Fruit fly (Drosophila melanogaster): ENCODE results near the gene CG42688.

Gene CG42688

DNA sequence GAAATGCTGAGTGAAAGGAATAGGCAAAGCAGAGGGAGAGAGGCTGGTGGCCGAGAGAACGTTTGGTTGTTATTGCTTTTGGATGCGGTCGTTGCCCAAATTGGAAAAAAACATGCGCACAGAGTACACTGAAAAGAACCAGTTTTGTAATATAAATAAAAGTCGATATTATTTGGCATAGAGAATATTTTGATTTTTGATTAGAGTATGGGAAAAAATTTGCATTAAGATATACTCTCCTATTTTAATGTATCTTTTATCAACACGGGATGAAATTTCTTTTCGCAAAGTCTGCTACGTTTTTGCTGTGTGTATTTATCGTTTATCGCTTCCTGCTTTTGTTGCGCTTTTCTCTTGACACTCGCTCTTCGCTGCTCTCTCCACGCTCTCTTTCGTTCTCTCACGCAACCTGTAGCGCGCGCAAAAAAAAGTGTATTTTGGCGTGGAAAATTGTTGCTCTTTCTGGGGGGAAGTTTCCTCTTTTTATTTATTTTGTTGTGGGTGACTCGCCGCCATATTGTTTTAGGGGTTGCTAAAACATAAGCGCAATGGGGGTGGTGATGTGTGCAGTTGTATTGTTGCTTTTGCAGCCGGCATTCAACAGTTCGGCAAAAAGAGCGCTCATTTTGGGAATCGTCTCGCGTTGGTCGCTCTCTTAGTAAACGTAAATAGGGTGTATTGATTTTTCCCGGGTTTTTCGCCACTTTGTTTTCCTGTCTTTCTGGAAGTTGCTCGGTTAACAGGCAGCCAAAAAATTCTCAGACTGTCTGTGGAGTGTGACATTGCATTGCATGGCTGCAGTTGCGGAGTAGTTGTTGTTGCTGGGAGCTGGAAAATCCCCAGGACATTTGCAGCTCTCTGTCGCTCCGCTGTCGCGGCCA, 17.4 kb downstream of the CG42688 start (continued):
- TF ChIP-seq toy (GFP tag; IDR thresholded peaks at IDR 0.05): peak; percentile 90
- peak; percentile 97 for TF ChIP-seq Hmr (GFP tag; optimal IDR thresholded peaks at IDR 0.05)
- peak; percentile 82 for TF ChIP-seq Myb (GFP tag; optimal IDR thresholded peaks at IDR 0.05)
- TF ChIP-seq CG11398 (GFP tag; optimal IDR thresholded peaks at IDR 0.05): peak; percentile 80
- TF ChIP-seq CG11723 (GFP tag; optimal IDR thresholded peaks at IDR 0.05): peak; percentile 91
- TF ChIP-seq CG11247 (GFP tag; IDR thresholded peaks at IDR 0.05): peak; percentile 93
- peak; percentile 96 for TF ChIP-seq bcd (GFP tag; optimal IDR thresholded peaks at IDR 0.05)
- TF ChIP-seq CG34422 (GFP tag; IDR thresholded peaks at IDR 0.05): peak; percentile 99
- no peak for TF ChIP-seq CG14860 (GFP tag; IDR thresholded peaks at IDR 0.05; ENCODE audit: partially characterized antibody)
- peak; percentile 91 for TF ChIP-seq CG10959 (GFP tag; IDR thresholded peaks at IDR 0.05)
- TF ChIP-seq schlank (tag; optimal IDR thresholded peaks at IDR 0.05): peak; percentile 83
- peak; percentile 96 for TF ChIP-seq gsb (GFP tag; IDR thresholded peaks at IDR 0.05)
- TF ChIP-seq CG8765 (GFP tag; IDR thresholded peaks at IDR 0.05): peak; percentile 92
- peak; percentile 95 for TF ChIP-seq trem (tag; optimal IDR thresholded peaks at IDR 0.05)
- TF ChIP-seq HHEX (GFP tag; optimal IDR thresholded peaks at IDR 0.05): peak; percentile 97
- peak; percentile 97 for TF ChIP-seq Ets65A (GFP tag)
- peak; percentile 82 for TF ChIP-seq CG15073 (GFP tag; optimal IDR thresholded peaks at IDR 0.05)
- peak; percentile 93 for TF ChIP-seq CG17612 (GFP tag; IDR thresholded peaks at IDR 0.05)
- peak; percentile 93 for TF ChIP-seq Max (GFP tag; optimal IDR thresholded peaks at IDR 0.05)
- TF ChIP-seq pho (GFP tag; optimal IDR thresholded peaks at IDR 0.05): peak; percentile 94
- peak; percentile 92 for TF ChIP-seq chn (GFP tag; optimal IDR thresholded peaks at IDR 0.05)
- peak; percentile 96 for TF ChIP-seq sisA (GFP tag; IDR thresholded peaks at IDR 0.05)
- TF ChIP-seq nom (GFP tag; optimal IDR thresholded peaks at IDR 0.05): peak; percentile 79
- peak; percentile 97 for TF ChIP-seq Rfx (GFP tag; IDR thresholded peaks at IDR 0.05)
- TF ChIP-seq CG3281 (GFP tag; optimal IDR thresholded peaks at IDR 0.05): peak; percentile 96
- TF ChIP-seq bowl (GFP tag; IDR thresholded peaks at IDR 0.05): peak; percentile 94
- TF ChIP-seq Atf3 (GFP tag; optimal IDR thresholded peaks at IDR 0.05): peak; percentile 89
- peak; percentile 17; the same call in 1 of the 4 replicates for TF ChIP-seq Dll (GFP tag; IDR thresholded peaks at IDR 0.05; ENCODE audit: partially characterized antibody)
- TF ChIP-seq CG5245 (GFP tag; optimal IDR thresholded peaks at IDR 0.05): peak; percentile 95
- TF ChIP-seq Taf1 (GFP tag; IDR thresholded peaks at IDR 0.05): peak; percentile 93
- peak; percentile 95 for TF ChIP-seq CG6175 (GFP tag; IDR thresholded peaks at IDR 0.05)
- TF ChIP-seq amos (GFP tag; IDR thresholded peaks at IDR 0.05; ENCODE audit: partially characterized antibody): no peak
- TF ChIP-seq ewg (GFP tag; optimal IDR thresholded peaks at IDR 0.05): peak; percentile 99
- TF ChIP-seq Vsx1 (GFP tag; optimal IDR thresholded peaks at IDR 0.05): peak; percentile 89
- TF ChIP-seq CG9609 (GFP tag; optimal IDR thresholded peaks at IDR 0.05): peak; percentile 90
- TF ChIP-seq vnd (GFP tag; IDR thresholded peaks at IDR 0.05; ENCODE audit: partially characterized antibody): no peak
- peak; percentile 82 for TF ChIP-seq shn (GFP tag; optimal IDR thresholded peaks at IDR 0.05)
- peak; percentile 93 for TF ChIP-seq CG7271 (tag; optimal IDR thresholded peaks at IDR 0.05)
- TF ChIP-seq tna (GFP tag; IDR thresholded peaks at IDR 0.05; ENCODE audit: partially characterized antibody): 0 out of 2 replicates have a peak, but pooled peaks have one; percentile 23
- TF ChIP-seq klu (GFP tag; IDR thresholded peaks at IDR 0.05): peak; percentile 92
- TF ChIP-seq chinmo (GFP tag; IDR thresholded peaks at IDR 0.05; ENCODE audit: partially characterized antibody): 0 out of 4 replicates have a peak, but pooled peaks have one; percentile 63
- peak; percentile 74 for TF ChIP-seq CTCF (GFP tag; optimal IDR thresholded peaks at IDR 0.05)
- TF ChIP-seq nmo (GFP tag; optimal IDR thresholded peaks at IDR 0.05): peak; percentile 97
- peak; percentile 95 for TF ChIP-seq Chrac-16 (GFP tag; optimal IDR thresholded peaks at IDR 0.05)
- peak; percentile 7 for TF ChIP-seq gfzf (GFP tag; optimal IDR thresholded peaks at IDR 0.05)
- peak; percentile 89 for TF ChIP-seq CG17186 (GFP tag; optimal IDR thresholded peaks at IDR 0.05)
- peak; percentile 85 for TF ChIP-seq CG17802 (tag; optimal IDR thresholded peaks at IDR 0.05)
- TF ChIP-seq CG30403 (GFP tag; optimal IDR thresholded peaks at IDR 0.05): peak; percentile 97
- peak; percentile 95 for TF ChIP-seq org-1 (GFP tag; optimal IDR thresholded peaks at IDR 0.05)

Data from whole organism, embryonic.